Fruit fly (Drosophila melanogaster) whole organism, prepupa: ENCODE results near the gene CG5087.
A peak's percentile ranks its signal among the peaks of the same experiment; 100 is the strongest.

Source experiments
- Blimp-1 ChIP-seq: fragments of 200-800 bp; sonication (Bioruptor generic); optimal IDR thresholded peaks from 3 replicates; lab custom pipeline; 2017; ENCODE audit warnings: missing biosample characterization, missing genetic modification characterization, mild to moderate bottlenecking, moderate library complexity, missing genetic modification reagents
- CG10631 ChIP-seq: fragments of 200-800 bp; sonication (Bioruptor generic); optimal IDR thresholded peaks from 2 replicates; lab custom pipeline; 2016; ENCODE audit warnings: missing biosample characterization, missing genetic modification characterization
- CG11902 ChIP-seq: fragments of 200-800 bp; sonication (Bioruptor generic); optimal IDR thresholded peaks from 3 replicates; lab custom pipeline; 2016; ENCODE audit warnings: missing biosample characterization, missing genetic modification characterization
- CG15336 ChIP-seq: fragments of 200-800 bp; sonication (Bioruptor generic); IDR thresholded peaks from 2 replicates; pipeline ENCODE4 v1.3.6; 2022; ENCODE audit warnings: missing biosample characterization, missing genetic modification characterization
- CG1621 ChIP-seq: fragments of 200-800 bp; sonication (Bioruptor generic); optimal IDR thresholded peaks from 3 replicates; lab custom pipeline; 2018; ENCODE audit warnings: missing biosample characterization, mild to moderate bottlenecking, missing genetic modification characterization
- CG3032 ChIP-seq: fragments of 200-800 bp; optimal IDR thresholded peaks from 2 replicates; lab custom pipeline; 2019; ENCODE audit warnings: missing biosample characterization, mild to moderate bottlenecking, missing genetic modification characterization, moderate library complexity
- CG31627 ChIP-seq: fragments of 200-800 bp; sonication (Bioruptor generic); optimal IDR thresholded peaks from 3 replicates; lab custom pipeline; 2016; ENCODE audit warnings: missing biosample characterization, missing genetic modification characterization
- CG32006 ChIP-seq: fragments of 200-800 bp; sonication (Bioruptor generic); optimal IDR thresholded peaks from 3 replicates; lab custom pipeline; 2017; ENCODE audit warnings: missing biosample characterization, mild to moderate bottlenecking, missing genetic modification characterization
- CG4318 ChIP-seq: fragments of 200-800 bp; sonication (Bioruptor generic); optimal IDR thresholded peaks from 3 replicates; lab custom pipeline; 2017; ENCODE audit warnings: missing biosample characterization, mild to moderate bottlenecking, missing genetic modification characterization
- CG6163 ChIP-seq: fragments of 200-800 bp; sonication (Bioruptor generic); IDR thresholded peaks from 3 replicates; pipeline ENCODE4 v1.3.6; 2022; ENCODE audit warnings: missing biosample characterization, missing genetic modification characterization
- CG6792 ChIP-seq: fragments of 200-800 bp; sonication (Bioruptor generic); optimal IDR thresholded peaks from 3 replicates; lab custom pipeline; 2016; ENCODE audit warnings: missing biosample characterization, missing genetic modification characterization
- CG6808 ChIP-seq: fragments of 200-800 bp; sonication (Bioruptor generic); optimal IDR thresholded peaks from 3 replicates; lab custom pipeline; 2017; ENCODE audit warnings: missing biosample characterization, missing genetic modification characterization, mild to moderate bottlenecking, moderate library complexity, missing genetic modification reagents
- CG8632 ChIP-seq: fragments of 200-800 bp; sonication (Bioruptor generic); optimal IDR thresholded peaks from 3 replicates; lab custom pipeline; 2016; ENCODE audit warnings: missing biosample characterization, missing genetic modification characterization
- Eip78C ChIP-seq: fragments of 200-800 bp; sonication (Bioruptor generic); peaks from one replicate; lab custom pipeline; 2016; ENCODE audit warnings: missing biosample characterization, missing genetic modification characterization
- Ets21C ChIP-seq: fragments of 200-800 bp; sonication (Bioruptor generic); optimal IDR thresholded peaks from 3 replicates; lab custom pipeline; 2016; ENCODE audit warnings: missing biosample characterization, missing genetic modification characterization
- Ets96B ChIP-seq: fragments of 200-800 bp; optimal IDR thresholded peaks from 2 replicates; lab custom pipeline; 2019; ENCODE audit warnings: missing biosample characterization, mild to moderate bottlenecking, missing genetic modification characterization, moderate library complexity
- Hr38 ChIP-seq: sonication (Bioruptor generic); optimal IDR thresholded peaks from 2 replicates; lab custom pipeline; 2016; ENCODE audit warnings: missing biosample characterization, missing genetic modification characterization
- Met ChIP-seq: fragments of 200-800 bp; sonication (Bioruptor generic); optimal IDR thresholded peaks from 3 replicates; lab custom pipeline; 2016; ENCODE audit warnings: missing biosample characterization, missing genetic modification characterization
- OdsH ChIP-seq: fragments of 200-800 bp; sonication (Bioruptor generic); optimal IDR thresholded peaks from 3 replicates; lab custom pipeline; 2016; ENCODE audit warnings: missing biosample characterization, missing genetic modification characterization
- Smox ChIP-seq: fragments of 200-800 bp; sonication (Bioruptor generic); optimal IDR thresholded peaks from 3 replicates; lab custom pipeline; 2016; ENCODE audit warnings: missing biosample characterization, missing genetic modification characterization
- Sox102F ChIP-seq: fragments of 200-800 bp; sonication (Bioruptor generic); optimal IDR thresholded peaks from 2 replicates; lab custom pipeline; 2016; ENCODE audit warnings: missing biosample characterization, mild to moderate bottlenecking, missing genetic modification characterization
- Sox14 ChIP-seq: fragments of 200-800 bp; sonication (Bioruptor generic); optimal IDR thresholded peaks from 3 replicates; lab custom pipeline; 2016; ENCODE audit warnings: missing biosample characterization, missing genetic modification characterization
- Sox15 ChIP-seq: fragments of 200-800 bp; sonication (Bioruptor generic); optimal IDR thresholded peaks from 3 replicates; lab custom pipeline; 2016; ENCODE audit warnings: missing biosample characterization, missing genetic modification characterization
- cyc ChIP-seq: fragments of 200-800 bp; sonication (Bioruptor generic); optimal IDR thresholded peaks from 3 replicates; lab custom pipeline; 2016; ENCODE audit warnings: missing biosample characterization, missing genetic modification characterization
- fkh ChIP-seq: fragments of 200-800 bp; sonication (Bioruptor generic); optimal IDR thresholded peaks from 3 replicates; lab custom pipeline; 2017; ENCODE audit warnings: missing biosample characterization, mild to moderate bottlenecking, missing genetic modification characterization, moderate library complexity
- net ChIP-seq: fragments of 200-800 bp; sonication (Bioruptor generic); optimal IDR thresholded peaks from 3 replicates; lab custom pipeline; 2016; ENCODE audit warnings: missing biosample characterization, missing genetic modification characterization
- pdm3 ChIP-seq: fragments of 200-800 bp; sonication (Bioruptor generic); optimal IDR thresholded peaks from 3 replicates; lab custom pipeline; 2016; ENCODE audit warnings: missing biosample characterization, missing genetic modification characterization
- vri ChIP-seq: fragments of 200-800 bp; sonication (Bioruptor generic); optimal IDR thresholded peaks from 3 replicates; lab custom pipeline; 2016; ENCODE audit warnings: missing biosample characterization, mild to moderate bottlenecking, missing genetic modification characterization

The CG5087 gene

DNA sequence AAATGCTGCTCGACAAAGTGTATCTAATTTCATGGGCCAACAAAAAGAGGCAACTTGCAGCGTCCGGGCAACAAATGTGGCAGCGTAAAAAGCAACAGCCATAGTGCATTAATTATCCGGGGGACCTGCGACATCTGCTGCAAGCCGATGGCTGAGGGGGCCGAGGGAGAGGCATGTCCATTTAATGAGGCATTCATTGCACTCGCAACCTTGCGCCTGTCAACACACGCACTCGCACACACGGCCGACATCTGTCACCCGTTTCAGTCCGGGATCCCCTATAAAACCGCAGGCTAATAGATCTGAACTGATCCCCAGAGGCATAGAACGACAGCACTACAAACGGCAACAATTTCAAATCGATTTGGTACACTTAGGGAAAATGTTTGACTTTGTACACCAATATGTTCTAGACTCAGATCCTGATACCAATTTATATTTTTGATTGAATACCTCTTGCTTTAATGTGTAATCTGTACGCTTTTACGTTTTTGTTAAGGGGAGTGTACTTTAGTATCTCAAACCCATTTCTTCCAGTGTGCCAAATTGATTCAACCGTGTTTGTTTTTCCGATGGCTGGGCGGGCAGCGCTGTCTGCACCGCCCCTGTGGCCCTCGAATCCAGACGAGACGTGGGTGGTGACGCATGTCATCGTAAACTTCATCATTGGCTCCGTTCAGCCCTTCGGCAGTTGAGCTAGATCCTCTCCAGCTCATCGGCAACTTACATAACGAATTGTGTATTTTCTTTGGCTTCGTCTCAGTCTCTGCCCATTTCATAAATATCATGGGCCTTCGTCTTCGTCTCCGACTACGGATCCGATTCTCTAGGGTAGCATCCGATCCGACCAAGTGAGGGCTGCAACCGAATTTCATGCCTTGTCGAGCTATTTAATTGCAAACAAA lies 13.8 kb downstream of the CG5087 start (continued):
- TF ChIP-seq CG11902 (GFP tag; lab: Kevin White, UChicago) (no peak), CG6163 (GFP tag; lab: Robert Waterston, UW) (peak; percentile 61), Hr38 (GFP tag; lab: Kevin White, UChicago) (no peak), CG6792 (GFP tag; lab: Kevin White, UChicago) (no peak), Sox15 (no peak), Blimp-1 (GFP tag; lab: Kevin White, UChicago) (no peak), Ets21C (GFP tag; lab: Kevin White, UChicago) (no peak), CG8632 (GFP tag; lab: Kevin White, UChicago) (no peak), Sox102F (GFP tag; lab: Kevin White, UChicago) (no peak), Eip78C (no peak), pdm3 (no peak), CG10631 (GFP tag; lab: Kevin White, UChicago) (no peak), OdsH (GFP tag; lab: Kevin White, UChicago) (no peak), cyc (GFP tag; lab: Kevin White, UChicago) (no peak), net (GFP tag; lab: Kevin White, UChicago) (no peak), Ets96B (tag; lab: Kevin White, UChicago) (peak; percentile 6), CG31627 (GFP tag; lab: Kevin White, UChicago) (no peak), CG3032 (no peak), CG6808 (no peak), Met (GFP tag; lab: Kevin White, UChicago) (no peak), Smox (no peak), Sox14 (no peak), CG15336 (GFP tag; lab: Robert Waterston, UW) (no peak)

DNA sequence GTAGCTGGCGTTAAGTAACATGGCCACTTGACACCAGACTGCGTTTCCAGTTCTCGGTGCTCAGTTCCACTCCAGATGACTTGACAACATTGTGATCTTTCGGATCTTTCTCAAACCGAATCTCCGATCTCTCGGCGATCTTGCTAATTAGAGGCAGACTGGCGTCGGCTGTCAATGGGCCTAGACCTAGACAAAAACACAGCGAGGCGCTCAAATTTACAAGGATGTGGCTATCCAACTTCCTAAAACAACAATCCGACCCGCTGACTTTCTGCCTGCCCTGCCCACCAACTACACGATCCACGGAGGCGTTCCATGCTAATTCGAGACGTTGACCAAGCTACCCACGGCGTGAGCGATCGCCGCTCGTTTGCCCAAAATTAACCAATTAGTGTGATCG lies 15.8 kb downstream of the CG5087 start:
- TF ChIP-seq Sox15 (no peak), CG11902 (GFP tag; lab: Kevin White, UChicago) (no peak), Eip78C (no peak), vri (GFP tag; lab: Kevin White, UChicago) (no peak), CG1621 (tag; lab: Kevin White, UChicago) (no peak), Met (GFP tag; lab: Kevin White, UChicago) (no peak), CG3032 (no peak), net (GFP tag; lab: Kevin White, UChicago) (no peak)

DNA sequence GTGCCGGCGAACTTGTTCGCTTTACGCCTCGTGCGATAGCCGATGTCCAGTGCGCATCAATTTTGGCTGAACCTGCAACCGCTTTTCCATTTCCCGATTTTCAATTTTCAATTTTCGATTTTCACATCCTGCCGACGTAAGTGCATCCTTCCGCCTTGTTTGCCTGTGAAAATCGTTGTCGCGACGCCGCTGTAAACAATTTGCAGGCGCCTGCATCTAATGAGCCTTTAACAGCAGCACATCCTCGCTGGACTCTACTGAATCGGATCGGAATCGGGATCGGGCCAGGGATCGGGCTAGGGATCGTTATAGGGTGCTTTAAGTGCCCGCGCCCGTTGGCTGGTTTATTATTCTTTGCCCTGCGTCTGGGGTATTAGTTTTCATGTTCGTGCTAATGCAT lies 19.4 kb downstream of the CG5087 start:
- TF ChIP-seq CG32006 (GFP tag; lab: Kevin White, UChicago), result no peak

DNA sequence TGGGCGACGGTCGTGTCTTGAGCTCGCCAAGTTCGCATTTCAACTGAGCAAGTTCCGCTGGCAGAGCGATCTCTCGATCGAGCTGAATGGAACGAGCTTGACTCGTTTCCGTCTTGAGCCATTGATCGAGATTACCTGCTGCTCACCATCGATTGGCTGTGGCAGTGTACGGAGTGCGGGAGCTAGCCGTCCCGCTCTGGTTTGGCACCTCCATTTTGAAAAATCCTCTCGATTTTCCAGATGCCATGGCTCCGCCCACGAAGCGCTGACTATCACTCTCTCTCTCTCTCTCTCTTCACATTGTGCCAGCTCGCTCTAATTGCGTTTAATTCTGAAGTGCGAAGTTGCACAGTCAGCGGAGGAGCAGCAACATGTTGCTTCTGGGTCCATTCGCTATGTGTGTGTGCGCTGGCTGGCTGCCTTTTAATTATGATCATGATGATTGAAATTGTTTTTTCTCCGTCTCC lies 21.2 kb downstream of the CG5087 start, which contains the start of gene Doc2:
Doc2 (minus strand) TSS at position 51 of the 467 bp plus-strand sequence.
- TF ChIP-seq fkh (peak; percentile 24), Ets21C (GFP tag; lab: Kevin White, UChicago) (no peak), pdm3 (no peak)
- TF ChIP-seq, all 60 proteins: peak for 1

DNA sequence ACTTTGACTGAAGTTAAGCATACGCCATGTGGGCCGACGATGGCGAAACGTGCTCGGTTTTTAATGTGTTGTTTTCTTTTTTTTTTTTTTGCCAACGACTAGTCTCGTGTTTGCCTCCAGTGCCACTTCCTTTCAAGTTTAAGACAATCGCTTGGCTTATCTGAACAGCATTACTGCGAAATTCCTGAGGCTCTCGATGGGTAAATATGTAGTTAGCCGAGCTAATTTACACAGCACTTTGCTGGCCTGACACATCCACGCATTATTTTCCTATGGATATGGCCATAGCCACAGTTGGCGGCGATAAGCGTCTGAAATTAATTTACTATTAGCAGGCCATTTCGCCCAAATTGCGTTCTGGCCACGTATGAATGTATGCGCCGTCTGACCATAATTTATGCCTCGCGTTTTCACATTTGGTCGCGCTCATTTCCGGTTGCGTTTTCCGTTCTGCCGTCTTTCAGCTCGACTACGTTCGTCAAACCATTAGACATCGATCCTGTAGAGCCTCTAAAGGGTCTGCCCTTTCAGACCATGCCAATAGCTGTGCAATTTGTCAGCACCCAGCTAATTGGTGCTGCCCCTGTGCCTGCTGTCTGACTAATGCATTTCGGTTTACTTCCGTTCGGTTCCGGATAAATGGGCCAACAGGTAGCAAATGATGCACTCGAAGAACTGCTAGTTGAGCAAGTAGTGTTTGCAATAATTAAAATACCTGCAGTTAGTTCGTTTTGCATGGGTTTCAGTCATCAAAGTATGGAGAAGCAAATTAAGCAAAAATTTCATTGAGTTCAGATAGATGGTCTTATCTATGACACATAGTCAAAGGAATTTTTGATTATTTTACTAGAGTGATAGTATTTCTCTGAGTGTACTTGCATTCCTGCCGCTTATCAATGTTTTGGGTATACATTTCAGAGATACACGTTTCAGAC lies 22.7 kb downstream of the CG5087 start:
- TF ChIP-seq fkh, result peak; percentile 41
- TF ChIP-seq CG10631 (GFP tag; lab: Kevin White, UChicago), result peak; percentile 8
- TF ChIP-seq CG4318 (GFP tag; lab: Kevin White, UChicago), result no peak
- TF ChIP-seq, all 60 proteins: peak for 2
